Fruit fly (Drosophila melanogaster) whole organism: ENCODE data around the gene SpdS.

Source experiments
- CG8478 ChIP-seq: fragments of >200 bp; optimal IDR thresholded peaks from 2 replicates; lab custom pipeline; 2018; ENCODE audit warnings: inconsistent platforms
- Dll ChIP-seq: fragments of >200 bp; optimal IDR thresholded peaks from 2 replicates; lab custom pipeline; 2017
- pan ChIP-seq: fragments of >200 bp; optimal IDR thresholded peaks from 2 replicates; lab custom pipeline; 2017
- psq ChIP-seq: fragments of >200 bp; optimal IDR thresholded peaks from 2 replicates; lab custom pipeline; 2017
- usp ChIP-seq: fragments of >200 bp; optimal IDR thresholded peaks from 2 replicates; lab custom pipeline; 2017; ENCODE audit warnings: missing biosample characterization, missing genetic modification characterization, mixed read lengths

- TF ChIP-seq CG8478 (lab: Kevin White, UChicago) (no peak), Dll (lab: Kevin White, UChicago) (no peak), psq (no peak), pan (lab: Kevin White, UChicago) (no peak), usp (GFP tag; lab: Kevin White, UChicago) (no peak)
Observed at dm6 chr3R:9613124-9613523, 18.3 kb upstream of the SpdS start.
